Fruit fly (Drosophila melanogaster): ENCODE measurements around the gene Abp1.

The Abp1 gene

DNA sequence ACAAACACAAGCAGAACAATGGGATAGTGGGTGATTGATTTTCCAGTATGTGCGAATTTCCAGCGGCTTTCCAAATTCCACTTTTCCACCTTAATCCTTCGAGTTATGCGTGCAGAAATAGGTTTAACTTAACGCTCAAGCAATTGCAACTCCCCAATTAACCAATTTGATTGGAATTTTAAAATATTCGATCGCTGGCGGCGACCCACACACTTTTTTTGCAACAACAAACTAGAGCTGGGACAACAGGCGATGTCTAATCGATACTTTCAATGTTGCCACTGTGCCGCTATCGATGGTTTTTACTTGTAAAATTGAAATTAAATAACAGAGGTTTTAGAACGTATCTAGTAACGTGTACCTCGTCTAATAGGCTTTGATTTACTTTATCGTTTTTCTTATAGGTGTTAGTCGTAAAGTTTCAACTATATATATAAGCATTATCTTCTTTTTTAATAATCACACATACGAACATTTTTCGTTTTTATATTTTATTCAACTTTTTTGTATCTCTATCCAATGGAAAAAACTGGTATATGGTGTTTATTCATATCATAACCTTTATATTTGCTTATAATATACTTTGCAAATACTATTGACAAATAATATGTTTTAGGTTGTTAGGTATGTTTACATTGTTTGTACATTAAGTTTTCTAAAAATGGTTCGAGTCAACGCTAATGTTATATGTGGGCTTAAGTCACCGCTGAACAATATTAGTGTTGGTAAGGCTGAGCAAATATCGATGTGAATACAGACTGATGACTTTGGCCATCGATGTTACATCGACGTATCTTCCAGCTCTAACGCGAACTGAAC lies at the start of gene Abp1, which contains the start of gene Tgi (continued):
- TF ChIP-seq CG9437 (GFP tag; optimal IDR thresholded peaks at IDR 0.05) (no peak), amos (GFP tag; IDR thresholded peaks at IDR 0.05; ENCODE audit: partially characterized antibody) (peak; percentile 95), MBD-R2 (GFP tag; IDR thresholded peaks at IDR 0.05) (peak; percentile 79), fu2 (GFP tag; optimal IDR thresholded peaks at IDR 0.05) (peak; percentile 37), CG9215 (GFP tag; IDR thresholded peaks at IDR 0.05) (peak; percentile 51; the same call in 1 of the 2 replicates), pzg (GFP tag; optimal IDR thresholded peaks at IDR 0.05) (peak; percentile 88), vnd (GFP tag; IDR thresholded peaks at IDR 0.05; ENCODE audit: partially characterized antibody) (peak; percentile 66), Bteb2 (GFP tag; optimal IDR thresholded peaks at IDR 0.05) (peak; percentile 39), Dp (GFP tag; optimal IDR thresholded peaks at IDR 0.05) (peak; percentile 54), CG7963 (GFP tag; IDR thresholded peaks at IDR 0.05; ENCODE audit: partially characterized antibody) (peak; percentile 84), rib (GFP tag; IDR thresholded peaks at IDR 0.05) (peak; percentile 66; the same call in 1 of the 2 replicates), Hr3 (GFP tag; optimal IDR thresholded peaks at IDR 0.05) (peak; percentile 25), Dref (GFP tag; IDR thresholded peaks at IDR 0.05) (peak; percentile 93), CG34224 (GFP tag; IDR thresholded peaks at IDR 0.05; ENCODE audit: partially characterized antibody) (peak; percentile 77), lab (GFP tag; optimal IDR thresholded peaks at IDR 0.05) (no peak), corto (GFP tag; optimal IDR thresholded peaks at IDR 0.05) (no peak), CG6272 (GFP tag; IDR thresholded peaks at IDR 0.05) (0 out of 2 replicates have a peak, but pooled peaks have one; percentile 12), HmgD (GFP tag; optimal IDR thresholded peaks at IDR 0.05) (peak; percentile 16), tx (GFP tag; optimal IDR thresholded peaks at IDR 0.05) (no peak), CG18619 (GFP tag; optimal IDR thresholded peaks at IDR 0.05) (no peak), onecut (GFP tag; IDR thresholded peaks at IDR 0.05) (peak; percentile 80), Lhr (GFP tag; optimal IDR thresholded peaks at IDR 0.05) (peak; percentile 70), Drgx (GFP tag; IDR thresholded peaks at IDR 0.05) (no peak), Ptx1 (GFP tag; IDR thresholded peaks at IDR 0.05) (peak; percentile 22; the same call in 1 of the 2 replicates), Gug (GFP tag; IDR thresholded peaks at IDR 0.05) (peak; percentile 12; the same call in 1 of the 4 replicates), Ssrp (tag; optimal IDR thresholded peaks at IDR 0.05) (no peak), dan (GFP tag; IDR thresholded peaks at IDR 0.05) (no peak), lmd (GFP tag; IDR thresholded peaks at IDR 0.05) (no peak), ci (GFP tag; IDR thresholded peaks at IDR 0.05) (0 out of 3 replicates have a peak, but pooled peaks have one; percentile 42), CG12155 (GFP tag; optimal IDR thresholded peaks at IDR 0.05) (peak; percentile 23), CG13894 (tag; optimal IDR thresholded peaks at IDR 0.05) (peak; percentile 32), CG10654 (GFP tag; optimal IDR thresholded peaks at IDR 0.05) (peak; percentile 2), CG15514 (GFP tag; optimal IDR thresholded peaks at IDR 0.05) (peak; percentile 87), CG2120 (GFP tag; optimal IDR thresholded peaks at IDR 0.05) (peak; percentile 71), Usf (GFP tag; optimal IDR thresholded peaks at IDR 0.05) (no peak), stc (GFP tag; IDR thresholded peaks at IDR 0.05) (no peak), Med (GFP tag) (peak; percentile 92), CG4360 (GFP tag; IDR thresholded peaks at IDR 0.05) (peak; percentile 75), sr (GFP tag; IDR thresholded peaks at IDR 0.05) (peak; percentile 58; the same call in 1 of the 3 replicates), CG8290 (GFP tag; optimal IDR thresholded peaks at IDR 0.05) (peak; percentile 27), CG8290 (tag; optimal IDR thresholded peaks at IDR 0.05) (peak in 1 of 2 experiments; percentile 86), Dbx (GFP tag; IDR thresholded peaks at IDR 0.05) (peak; percentile 54; the same call in 2 of the 3 replicates), ham (GFP tag; IDR thresholded peaks at IDR 0.05) (no peak), CTCF (GFP tag; optimal IDR thresholded peaks at IDR 0.05) (peak; percentile 70), CG30403 (GFP tag; optimal IDR thresholded peaks at IDR 0.05) (peak; percentile 43), Aef1 (GFP tag; IDR thresholded peaks at IDR 0.05) (peak; percentile 35), grau (tag; optimal IDR thresholded peaks at IDR 0.05) (peak; percentile 26), lbe (GFP tag; optimal IDR thresholded peaks at IDR 0.05) (peak; percentile 14), CG7786 (GFP tag; optimal IDR thresholded peaks at IDR 0.05) (peak; percentile 55), en (GFP tag; optimal IDR thresholded peaks at IDR 0.05) (no peak)

Measured in whole organism, embryonic.